Fruit fly (Drosophila melanogaster) S2 (cell line): ENCODE data around the gene noc.

ENCODE experiments used
- CG8478 ChIP-seq: fragments of >200 bp; optimal IDR thresholded peaks from 2 replicates; lab custom pipeline; 2018
- CTCF ChIP-seq, 2 experiments: fragments of >200 bp; optimal IDR thresholded peaks; 2 replicates each; lab custom pipeline; 2018

DNA sequence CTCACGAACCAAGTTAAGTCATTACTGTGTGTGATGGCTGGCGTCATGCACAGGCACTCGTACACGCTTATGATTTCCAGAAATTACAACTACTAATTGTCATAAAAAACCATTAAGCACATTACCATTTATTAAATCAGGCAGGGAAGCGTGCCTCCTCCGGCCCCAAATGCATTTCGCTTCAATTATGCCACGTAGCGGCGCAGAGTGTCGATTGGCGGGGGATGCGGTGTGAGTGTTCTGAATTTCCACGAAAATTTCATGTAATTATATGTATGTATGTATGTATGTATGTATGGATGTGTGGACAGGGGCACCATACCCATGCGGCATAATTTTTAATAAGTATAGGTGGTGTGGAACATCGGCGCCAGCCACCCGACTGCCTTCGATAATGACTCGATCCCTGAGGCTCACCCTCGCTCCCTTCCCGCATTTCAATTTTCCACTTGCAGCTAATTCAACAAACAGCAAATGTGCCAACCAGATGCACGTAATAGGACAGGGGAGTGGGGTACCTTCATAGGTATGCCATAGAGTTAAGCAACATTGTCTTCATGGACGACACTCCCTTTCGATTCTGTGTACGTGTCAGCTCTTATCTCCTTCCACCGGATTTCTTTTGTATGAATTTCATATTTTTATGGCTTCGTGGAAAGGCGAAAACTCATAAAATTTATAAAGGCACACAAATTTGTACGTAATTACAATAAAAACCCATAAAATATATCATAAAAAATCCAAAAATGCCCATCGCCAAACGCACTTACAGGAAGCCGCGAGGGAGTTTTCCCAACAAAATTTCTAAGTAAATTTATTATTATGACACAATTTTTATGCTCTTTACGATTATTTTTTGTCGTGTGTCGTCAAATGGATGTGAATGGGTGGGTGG lies 48.3 kb upstream of the noc start:
- TF ChIP-seq CG8478 (no peak), CTCF (optimal IDR thresholded peaks at IDR 0.05; lab: Kevin White, UChicago) (no peak)
